Worm (Caenorhabditis elegans) whole organism, L2 larva: ENCODE data around the gene R08E5.1.
A peak's percentile ranks its signal among the peaks of the same experiment; 100 is the strongest.

Experiments used
- C34F6.9 ChIP-seq: fragments of 150-350 bp; optimal IDR thresholded peaks from 2 replicates; lab custom pipeline; 2014; ENCODE audit warnings: missing biosample characterization, missing genetic modification characterization
- F13H6.1 ChIP-seq: sonication (generic microtip); optimal IDR thresholded peaks from 2 replicates; lab custom pipeline; 2016; ENCODE audit warnings: missing genetic modification characterization, missing compliant biosample characterization
- R02D3.7 ChIP-seq: fragments of 150-350 bp; optimal IDR thresholded peaks from 2 replicates; lab custom pipeline; 2014; ENCODE audit warnings: missing biosample characterization, missing genetic modification characterization
- ZK546.5 ChIP-seq: sonication (generic microtip); optimal IDR thresholded peaks from 2 replicates; lab custom pipeline; 2017; ENCODE audit warnings: missing biosample characterization, missing genetic modification characterization
- aly-2 ChIP-seq: fragments of 150-350 bp; optimal IDR thresholded peaks from 2 replicates; lab custom pipeline; 2014; ENCODE audit warnings: missing biosample characterization, missing genetic modification characterization
- ama-1 ChIP-seq: fragments of 150-350 bp; optimal IDR thresholded peaks from 2 replicates; lab custom pipeline; 2018; ENCODE audit warnings: inconsistent platforms
- ceh-16 ChIP-seq: fragments of 150-350 bp; optimal IDR thresholded peaks from 2 replicates; lab custom pipeline; 2014; ENCODE audit warnings: missing biosample characterization, missing genetic modification characterization
- crh-2 ChIP-seq: sonication (generic microtip); optimal IDR thresholded peaks from 2 replicates; lab custom pipeline; 2017; ENCODE audit warnings: missing biosample characterization, missing genetic modification characterization
- egl-27 ChIP-seq: sonication (generic microtip); optimal IDR thresholded peaks from 3 replicates; lab custom pipeline; 2017; ENCODE audit warnings: missing biosample characterization, missing genetic modification reagents, missing genetic modification characterization
- elt-1 ChIP-seq: fragments of 150-350 bp; optimal IDR thresholded peaks from 2 replicates; lab custom pipeline; 2014; ENCODE audit warnings: missing biosample characterization, missing genetic modification characterization
- elt-3 ChIP-seq: sonication (generic microtip); optimal IDR thresholded peaks from 2 replicates; lab custom pipeline; 2017; ENCODE audit warnings: missing biosample characterization, missing genetic modification characterization
- gmeb-1 ChIP-seq: fragments of 150-350 bp; optimal IDR thresholded peaks from 2 replicates; lab custom pipeline; 2014; ENCODE audit warnings: missing biosample characterization, missing genetic modification characterization
- lin-11 ChIP-seq: fragments of 150-350 bp; sonication (generic microtip); optimal IDR thresholded peaks from 2 replicates; lab custom pipeline; 2014; ENCODE audit warnings: missing biosample characterization, missing genetic modification characterization, inconsistent platforms, mixed read lengths
- lin-13 ChIP-seq: fragments of 150-350 bp; optimal IDR thresholded peaks from 2 replicates; lab custom pipeline; 2014; ENCODE audit warnings: missing biosample characterization, missing genetic modification reagents, missing genetic modification characterization
- lin-39 ChIP-seq: fragments of 150-350 bp; optimal IDR thresholded peaks from 2 replicates; lab custom pipeline; 2014; ENCODE audit warnings: missing biosample characterization, missing genetic modification reagents, missing genetic modification characterization
- lsy-2 ChIP-seq, 2 experiments: fragments of 150-350 bp in 1 of 2; sonication (generic microtip) in 1 of 2; optimal IDR thresholded peaks; 2 replicates each; lab custom pipeline; 2014 to 2017; ENCODE audit warnings: missing biosample characterization in 2 of 2, missing genetic modification characterization in 2 of 2
- mab-5 ChIP-seq: fragments of 150-350 bp; optimal IDR thresholded peaks from 2 replicates; lab custom pipeline; 2014; ENCODE audit warnings: missing biosample characterization, missing genetic modification characterization
- mbf-1 ChIP-seq: sonication (generic microtip); optimal IDR thresholded peaks from 2 replicates; lab custom pipeline; 2017; ENCODE audit warnings: missing biosample characterization, missing genetic modification characterization
- mdl-1 ChIP-seq, 2 experiments: fragments of 150-350 bp in 1 of 2; sonication (generic microtip) in 1 of 2; optimal IDR thresholded peaks; 2 replicates each; lab custom pipeline; 2017; ENCODE audit warnings: missing biosample characterization in 2 of 2, missing genetic modification characterization in 2 of 2
- nhr-10 ChIP-seq: sonication (generic microtip); optimal IDR thresholded peaks from 2 replicates; lab custom pipeline; 2017; ENCODE audit warnings: missing biosample characterization, missing genetic modification characterization
- nhr-11 ChIP-seq: fragments of 150-350 bp; optimal IDR thresholded peaks from 2 replicates; lab custom pipeline; 2014; ENCODE audit warnings: missing biosample characterization, missing genetic modification characterization
- nhr-129 ChIP-seq: fragments of 150-350 bp; optimal IDR thresholded peaks from 2 replicates; lab custom pipeline; 2014; ENCODE audit warnings: missing biosample characterization, missing genetic modification characterization
- nhr-21 ChIP-seq: fragments of 150-350 bp; optimal IDR thresholded peaks from 2 replicates; lab custom pipeline; 2014; ENCODE audit warnings: missing biosample characterization, missing genetic modification characterization
- nhr-23 ChIP-seq: fragments of 150-350 bp; optimal IDR thresholded peaks from 2 replicates; lab custom pipeline; 2014; ENCODE audit warnings: missing biosample characterization, missing genetic modification reagents, missing genetic modification characterization
- nhr-25 ChIP-seq: fragments of 150-350 bp; sonication (generic microtip); optimal IDR thresholded peaks from 3 replicates; lab custom pipeline; 2014; ENCODE audit warnings: missing biosample characterization, missing genetic modification characterization
- nhr-77 ChIP-seq: fragments of 150-350 bp; optimal IDR thresholded peaks from 2 replicates; lab custom pipeline; 2014; ENCODE audit warnings: missing biosample characterization, missing genetic modification characterization
- peb-1 ChIP-seq: fragments of 150-350 bp; optimal IDR thresholded peaks from 2 replicates; lab custom pipeline; 2014; ENCODE audit warnings: missing biosample characterization, missing genetic modification characterization
- sem-4 ChIP-seq: fragments of 150-350 bp; optimal IDR thresholded peaks from 2 replicates; lab custom pipeline; 2014; ENCODE audit warnings: missing biosample characterization, missing genetic modification reagents, missing genetic modification characterization
- skn-1 ChIP-seq: sonication (generic microtip); optimal IDR thresholded peaks from 2 replicates; lab custom pipeline; 2017; ENCODE audit warnings: missing biosample characterization, missing genetic modification characterization
- sma-3 ChIP-seq: sonication (generic microtip); optimal IDR thresholded peaks from 2 replicates; lab custom pipeline; 2016; ENCODE audit warnings: missing genetic modification reagents, missing genetic modification characterization, missing compliant biosample characterization
- snpc-4 ChIP-seq: fragments of 150-350 bp; optimal IDR thresholded peaks from 2 replicates; lab custom pipeline; 2014; ENCODE audit warnings: missing biosample characterization, missing genetic modification characterization
- unc-39 ChIP-seq: fragments of 150-350 bp; optimal IDR thresholded peaks from 2 replicates; lab custom pipeline; 2014; ENCODE audit warnings: missing biosample characterization, missing genetic modification characterization
- unc-55 ChIP-seq: fragments of 150-350 bp; sonication (generic microtip); optimal IDR thresholded peaks from 3 replicates; lab custom pipeline; 2014; ENCODE audit warnings: missing biosample characterization, missing genetic modification reagents, missing genetic modification characterization
- unc-62 ChIP-seq: fragments of 150-350 bp; optimal IDR thresholded peaks from 2 replicates; lab custom pipeline; 2014; ENCODE audit warnings: missing biosample characterization, missing genetic modification reagents, missing genetic modification characterization
- zag-1 ChIP-seq: fragments of 150-350 bp; optimal IDR thresholded peaks from 2 replicates; lab custom pipeline; 2014; ENCODE audit warnings: missing biosample characterization, missing genetic modification characterization
- ztf-1 ChIP-seq: fragments of 200-800 bp; sonication (Bioruptor generic); conservative IDR thresholded peaks from 2 replicates; pipeline ENCODE4 v1.3.6; 2022; ENCODE audit warnings: missing genetic modification characterization, missing compliant biosample characterization
- ztf-11 ChIP-seq: sonication (generic microtip); optimal IDR thresholded peaks from 2 replicates; lab custom pipeline; 2017; ENCODE audit warnings: missing biosample characterization, missing genetic modification characterization

R08E5.1 gene

ce11 chrV:3743172-3743626 is 28.1 kb downstream of the R08E5.1 start, which contains the start of gene mtm-9:
mtm-9 (plus strand) TSS chrV:3743576.
- TF ChIP-seq unc-55 (GFP tag; lab: Kevin White, UChicago) (peak; percentile 76), gmeb-1 (tag; lab: Kevin White, UChicago) (peak; percentile 96), nhr-129 (tag; lab: Kevin White, UChicago) (peak; percentile 12), nhr-21 (tag; lab: Kevin White, UChicago) (peak; percentile 15), sma-3 (GFP tag; lab: Kevin White, UChicago) (no peak), R02D3.7 (tag; lab: Kevin White, UChicago) (peak; percentile 92), mbf-1 (no peak), C34F6.9 (tag; lab: Kevin White, UChicago) (peak; percentile 52), crh-2 (peak; percentile 51), skn-1 (tag; lab: Kevin White, UChicago) (no peak), lin-13 (GFP tag; lab: Kevin White, UChicago) (peak; percentile 21), peb-1 (tag; lab: Kevin White, UChicago) (no peak), lsy-2 (tag; optimal IDR thresholded peaks at IDR 0.05; lab: Kevin White, UChicago) (peak; percentile 9 to 58), nhr-25 (tag; lab: Kevin White, UChicago) (peak; percentile 24)

ce11 chrV:3739302-3739701 is 32.0 kb downstream of the R08E5.1 start, which contains the start of gene hpo-36:
hpo-36 (minus strand) TSS chrV:3739402.
- no peak for TF ChIP-seq lin-11 (tag; lab: Kevin White, UChicago)
- TF ChIP-seq zag-1 (tag; lab: Kevin White, UChicago) = no peak
- no peak for TF ChIP-seq nhr-25 (tag; lab: Kevin White, UChicago)
- no peak for TF ChIP-seq crh-2
- TF ChIP-seq lin-39 = no peak
- TF ChIP-seq ztf-1 (GFP tag; lab: Robert Waterston, UW) = no peak
- TF ChIP-seq unc-55 (GFP tag; lab: Kevin White, UChicago) = no peak
- no peak for TF ChIP-seq F13H6.1 (tag; lab: Kevin White, UChicago)
- no peak for TF ChIP-seq egl-27 (tag; lab: Kevin White, UChicago)
- no peak for TF ChIP-seq unc-62 (GFP tag; lab: Kevin White, UChicago)
- TF ChIP-seq mdl-1 (tag; optimal IDR thresholded peaks at IDR 0.05; lab: Kevin White, UChicago) = no peak
- no peak for TF ChIP-seq nhr-23 (tag; lab: Kevin White, UChicago)
- no peak for TF ChIP-seq sma-3 (GFP tag; lab: Kevin White, UChicago)
- TF ChIP-seq snpc-4 (tag; lab: Kevin White, UChicago) = no peak

- no peak for TF ChIP-seq ceh-16 (tag; lab: Kevin White, UChicago)
- no peak for TF ChIP-seq unc-39 (tag; lab: Kevin White, UChicago)
- no peak for TF ChIP-seq sem-4 (tag; lab: Kevin White, UChicago)
- TF ChIP-seq lin-11 (tag; lab: Kevin White, UChicago) = no peak
- no peak for TF ChIP-seq ama-1
- no peak for TF ChIP-seq lin-13 (GFP tag; lab: Kevin White, UChicago)
- no peak for TF ChIP-seq elt-3 (tag; lab: Kevin White, UChicago)
Observed at ce11 chrV:3738409-3738808, 32.9 kb downstream of the R08E5.1 start.

- no peak for TF ChIP-seq aly-2 (tag; lab: Kevin White, UChicago)
- TF ChIP-seq ztf-1 (GFP tag; lab: Robert Waterston, UW) = no peak
- no peak for TF ChIP-seq ceh-16 (tag; lab: Kevin White, UChicago)
- TF ChIP-seq lin-13 (GFP tag; lab: Kevin White, UChicago) = no peak
- TF ChIP-seq nhr-77 (tag; lab: Kevin White, UChicago) = no peak
- no peak for TF ChIP-seq nhr-129 (tag; lab: Kevin White, UChicago)
- no peak for TF ChIP-seq ZK546.5
- TF ChIP-seq nhr-21 (tag; lab: Kevin White, UChicago) = no peak
- TF ChIP-seq lin-39 = no peak
- no peak for TF ChIP-seq nhr-25 (tag; lab: Kevin White, UChicago)
- TF ChIP-seq nhr-10 (tag; lab: Kevin White, UChicago) = no peak
- no peak for TF ChIP-seq mab-5 (tag; lab: Kevin White, UChicago)
- no peak for TF ChIP-seq lin-11 (tag; lab: Kevin White, UChicago)
- TF ChIP-seq ztf-11 = no peak
- no peak for TF ChIP-seq unc-62 (GFP tag; lab: Kevin White, UChicago)
- no peak for TF ChIP-seq peb-1 (tag; lab: Kevin White, UChicago)
- TF ChIP-seq crh-2 = no peak
- TF ChIP-seq nhr-11 (tag; lab: Kevin White, UChicago) = no peak
- no peak for TF ChIP-seq elt-1 (tag; lab: Kevin White, UChicago)
Observed at ce11 chrV:3724772-3725171, 46.5 kb downstream of the R08E5.1 start, which contains the start of gene str-30. str-30 (plus strand) TSS chrV:3725072.
